Fruit fly (Drosophila melanogaster): Measurements from ENCODE around the gene Uros1.

The Uros1 gene

dm6 chrX:8890974-8891373 is 9.1 kb downstream of the Uros1 start (continued):
- 0 out of 3 replicates have a peak, but pooled peaks have one; percentile 52 for TF ChIP-seq Mrtf (GFP tag; IDR thresholded peaks at IDR 0.05)
- TF ChIP-seq CG10979 (tag; optimal IDR thresholded peaks at IDR 0.05): peak; percentile 1
- 0 out of 2 replicates have a peak, but pooled peaks have one; percentile 20 for TF ChIP-seq wor (GFP tag; IDR thresholded peaks at IDR 0.05)
- TF ChIP-seq prd (optimal IDR thresholded peaks at IDR 0.05): no peak
- peak; percentile 51; the same call in 2 of the 3 replicates for TF ChIP-seq prd (GFP tag; IDR thresholded peaks at IDR 0.05)
- TF ChIP-seq repo (GFP tag; optimal IDR thresholded peaks at IDR 0.05): no peak
- TF ChIP-seq Sox100B (GFP tag; optimal IDR thresholded peaks at IDR 0.05): no peak
- TF ChIP-seq ERR (GFP tag; optimal IDR thresholded peaks at IDR 0.05): no peak
- no peak for TF ChIP-seq BEAF-32 (GFP tag; optimal IDR thresholded peaks at IDR 0.05)
- TF ChIP-seq CG13424 (tag; optimal IDR thresholded peaks at IDR 0.05): peak; percentile 22
- TF ChIP-seq CG2120 (GFP tag; optimal IDR thresholded peaks at IDR 0.05): peak; percentile 29
- TF ChIP-seq Ssrp (tag; optimal IDR thresholded peaks at IDR 0.05): peak; percentile 30
- peak; percentile 12 for TF ChIP-seq unpg (GFP tag; optimal IDR thresholded peaks at IDR 0.05)
- peak; percentile 55 for TF ChIP-seq sisA (GFP tag; IDR thresholded peaks at IDR 0.05)
- TF ChIP-seq HLH54F (GFP tag; optimal IDR thresholded peaks at IDR 0.05): peak; percentile 9
- peak; percentile 15; the same call in 1 of the 3 replicates for TF ChIP-seq Aef1 (GFP tag; IDR thresholded peaks at IDR 0.05)
- no peak for TF ChIP-seq CG5245 (GFP tag; optimal IDR thresholded peaks at IDR 0.05)
- no peak for TF ChIP-seq cato (GFP tag; optimal IDR thresholded peaks at IDR 0.05; ENCODE audit: borderline replicate concordance)
- 0 out of 3 replicates have a peak, but pooled peaks have one; percentile 6 for TF ChIP-seq H15 (GFP tag; IDR thresholded peaks at IDR 0.05)
- TF ChIP-seq shn (GFP tag; optimal IDR thresholded peaks at IDR 0.05): no peak
- TF ChIP-seq Atf6 (GFP tag; IDR thresholded peaks at IDR 0.05): 0 out of 2 replicates have a peak, but pooled peaks have one; percentile 9
- TF ChIP-seq CG14667 (GFP tag; IDR thresholded peaks at IDR 0.05): no peak; the same call in 1 of the 2 replicates
- peak; percentile 26 for TF ChIP-seq Antp (GFP tag; optimal IDR thresholded peaks at IDR 0.05)
- no peak for TF ChIP-seq MTF-1 (GFP tag; optimal IDR thresholded peaks at IDR 0.05; ENCODE audit: borderline replicate concordance)
- no peak for TF ChIP-seq hkb (optimal IDR thresholded peaks at IDR 0.05)
- TF ChIP-seq hkb (GFP tag; IDR thresholded peaks at IDR 0.05): peak; percentile 12; the same call in 1 of the 2 replicates
- TF ChIP-seq bsh (GFP tag; optimal IDR thresholded peaks at IDR 0.05): peak in 1 of 2 experiments; percentile 39
- peak; percentile 12 for TF ChIP-seq CoRest (tag; optimal IDR thresholded peaks at IDR 0.05)
- TF ChIP-seq gem (tag; optimal IDR thresholded peaks at IDR 0.05): peak; percentile 27
- TF ChIP-seq mam (GFP tag; optimal IDR thresholded peaks at IDR 0.05): peak; percentile 37
- TF ChIP-seq CG11695 (GFP tag; IDR thresholded peaks at IDR 0.05): no peak
- peak; percentile 23; the same call in 1 of the 2 replicates for TF ChIP-seq ranshi (GFP tag; IDR thresholded peaks at IDR 0.05)
- 0 out of 2 replicates have a peak, but pooled peaks have one; percentile 19 for TF ChIP-seq ssp (GFP tag; IDR thresholded peaks at IDR 0.05)
- TF ChIP-seq CG1832 (GFP tag; optimal IDR thresholded peaks at IDR 0.05): no peak
- no peak for TF ChIP-seq hb (GFP tag; IDR thresholded peaks at IDR 0.05; ENCODE audit: partially characterized antibody)
- TF ChIP-seq tgo (GFP tag; IDR thresholded peaks at IDR 0.05): peak; percentile 25; the same call in 1 of the 3 replicates
- peak; percentile 2 for TF ChIP-seq CG7786 (GFP tag; optimal IDR thresholded peaks at IDR 0.05)
- TF ChIP-seq yki (optimal IDR thresholded peaks at IDR 0.05): no peak
- TF ChIP-seq zfh1 (GFP tag; IDR thresholded peaks at IDR 0.05): no peak
- peak; percentile 85 for TF ChIP-seq Med (GFP tag)
- peak; percentile 49 for TF ChIP-seq slbo (GFP tag; IDR thresholded peaks at IDR 0.05)
- peak; percentile 5; the same call in 1 of the 4 replicates for TF ChIP-seq Gug (GFP tag; IDR thresholded peaks at IDR 0.05)
- TF ChIP-seq Ets65A (GFP tag): peak; percentile 74

Measured in whole organism, embryonic.